Worm (Caenorhabditis elegans): ENCODE data around the gene C34D4.3.

DNA sequence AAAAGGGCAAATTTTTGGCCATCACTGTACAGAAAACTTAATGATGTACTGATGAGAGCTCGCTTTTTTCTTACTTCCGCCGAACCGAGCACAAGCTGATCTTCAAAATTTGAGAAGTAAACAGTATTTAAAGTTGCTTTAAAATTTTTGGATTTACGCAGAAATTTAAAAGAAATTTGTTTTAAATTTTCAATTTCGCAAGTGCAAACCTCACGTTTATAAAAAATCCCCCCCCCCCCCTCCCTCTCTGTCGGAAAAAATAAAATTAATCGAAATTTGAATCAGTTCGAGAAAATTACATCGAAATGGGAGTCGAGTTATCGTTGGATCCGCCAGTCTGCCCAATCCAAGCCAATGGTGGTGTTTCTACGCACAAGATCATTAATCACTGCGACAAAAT lies at the start of gene C34D4.3:
- TF ChIP-seq lin-39 (tag; optimal IDR thresholded peaks at IDR 0.05) (no peak), egl-27 (tag; optimal IDR thresholded peaks at IDR 0.05) (no peak), jun-1 (tag; optimal IDR thresholded peaks at IDR 0.05) (no peak), nhr-77 (tag; optimal IDR thresholded peaks at IDR 0.05) (no peak), nhr-11 (tag; optimal IDR thresholded peaks at IDR 0.05) (no peak), unc-62 (GFP tag; optimal IDR thresholded peaks at IDR 0.05) (no peak), grh-1 (GFP tag; IDR thresholded peaks at IDR 0.05) (no peak), aly-2 (tag; optimal IDR thresholded peaks at IDR 0.05) (no peak)
